Worm (Caenorhabditis elegans): ENCODE results near the gene Y55F3BL.4.

The Y55F3BL.4 gene

DNA sequence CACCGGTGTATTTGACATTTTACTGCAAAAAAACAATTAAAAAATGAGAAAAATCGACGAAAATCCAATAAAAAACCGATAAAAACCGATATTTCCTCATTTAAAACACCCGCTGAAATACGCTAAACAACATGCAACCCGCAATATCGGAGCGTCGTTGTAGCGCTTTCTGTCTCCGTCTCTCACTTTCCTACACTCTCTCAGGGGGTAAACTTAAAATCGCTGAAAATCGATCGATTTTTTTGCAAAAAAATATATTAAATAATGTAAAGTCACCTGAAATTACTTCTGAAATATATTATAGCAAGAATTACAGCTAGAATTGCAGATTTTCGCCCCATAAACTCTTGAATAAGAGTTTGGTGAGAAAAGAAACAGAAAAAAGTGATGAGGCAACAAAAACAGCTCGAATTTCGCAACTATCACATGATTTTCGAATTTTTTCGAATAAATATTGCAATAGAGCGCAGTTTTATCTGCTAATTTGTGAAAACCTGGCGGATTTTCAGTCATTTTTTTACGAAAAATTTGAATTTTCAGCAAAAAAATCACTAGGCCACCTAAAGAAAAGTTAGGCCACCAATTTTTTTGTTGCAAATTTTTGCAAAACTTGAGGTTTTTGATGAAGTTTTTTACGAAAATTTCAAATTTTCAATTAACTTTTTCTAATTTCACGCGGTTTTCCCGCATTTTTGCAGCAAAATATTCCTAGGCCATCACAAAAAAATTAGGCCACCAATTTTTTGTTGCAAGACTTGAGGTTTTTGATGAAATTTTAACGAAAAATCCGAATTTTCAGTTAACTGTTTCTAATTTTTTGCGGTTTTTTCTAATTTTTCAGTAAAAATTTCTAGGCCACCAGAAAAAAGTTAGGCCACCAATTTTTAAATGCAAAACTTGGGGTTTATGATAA, 49.7 kb downstream of the Y55F3BL.4 start, which contains the start of the genes lem-4 and Y55F3BR.11 (continued):
- TF ChIP-seq nhr-77 (tag; optimal IDR thresholded peaks at IDR 0.05) (no peak), nhr-90 (tag; optimal IDR thresholded peaks at IDR 0.05; ENCODE audit: poor library complexity) (peak; percentile 73), dpl-1 (GFP tag; optimal IDR thresholded peaks at IDR 0.05) (peak; percentile 91 to 95 (median 95)), hlh-4 (tag; optimal IDR thresholded peaks at IDR 0.05) (no peak), ets-5 (GFP tag; IDR thresholded peaks at IDR 0.05) (no peak), nhr-237 (tag; optimal IDR thresholded peaks at IDR 0.05) (peak; percentile 1), alr-1 (tag; optimal IDR thresholded peaks at IDR 0.05; ENCODE audit: borderline replicate concordance) (no peak), Y116A8C.19 (tag; optimal IDR thresholded peaks at IDR 0.05; ENCODE audit: borderline replicate concordance) (no peak), ztf-4 (tag; optimal IDR thresholded peaks at IDR 0.05) (no peak), grh-1 (GFP tag; IDR thresholded peaks at IDR 0.05) (peak; percentile 51), aly-2 (tag; optimal IDR thresholded peaks at IDR 0.05) (no peak), zag-1 (tag; optimal IDR thresholded peaks at IDR 0.05) (no peak), nhr-19 (GFP tag; conservative IDR thresholded peaks at IDR 0.05) (peak; percentile 75), dsc-1 (tag; optimal IDR thresholded peaks at IDR 0.05) (peak; percentile 69), elt-3 (tag; optimal IDR thresholded peaks at IDR 0.05) (peak in 1 of 6 experiments; percentile 32), irx-1 (tag; optimal IDR thresholded peaks at IDR 0.05) (peak; percentile 19), ceh-88 (GFP tag; IDR thresholded peaks at IDR 0.05) (no peak), nhr-84 (tag; optimal IDR thresholded peaks at IDR 0.05) (no peak), vab-15 (tag; optimal IDR thresholded peaks at IDR 0.05) (no peak), nhr-11 (tag; optimal IDR thresholded peaks at IDR 0.05) (peak; percentile 5), elt-2 (tag; optimal IDR thresholded peaks at IDR 0.05) (peak; percentile 48), mdl-1 (tag; optimal IDR thresholded peaks at IDR 0.05) (peak in 1 of 2 experiments; percentile 54), hpl-2 (GFP tag; optimal IDR thresholded peaks at IDR 0.05) (no peak), efl-3 (GFP tag; optimal IDR thresholded peaks at IDR 0.05) (no peak), unc-130 (tag; optimal IDR thresholded peaks at IDR 0.05) (peak; percentile 77), nhr-20 (tag; optimal IDR thresholded peaks at IDR 0.05) (peak; percentile 62), sox-4 (tag; optimal IDR thresholded peaks at IDR 0.05) (peak; percentile 42), ceh-82 (tag; optimal IDR thresholded peaks at IDR 0.05) (peak; percentile 30 to 66 (median 48)), swsn-7 (tag; optimal IDR thresholded peaks at IDR 0.05) (peak; percentile 80), blmp-1 (tag; optimal IDR thresholded peaks at IDR 0.05) (peak; percentile 31), lin-14 (GFP tag; optimal IDR thresholded peaks at IDR 0.05) (peak; percentile 23), lin-13 (GFP tag; optimal IDR thresholded peaks at IDR 0.05) (peak; percentile 45), ama-1 (optimal IDR thresholded peaks at IDR 0.05) (peak; percentile 53), unc-86 (tag; optimal IDR thresholded peaks at IDR 0.05) (peak; percentile 62), ceh-8 (GFP tag; optimal IDR thresholded peaks at IDR 0.05) (peak; percentile 44), mab-9 (GFP tag; IDR thresholded peaks at IDR 0.05) (0 out of 2 replicates have a peak, but pooled peaks have one; percentile 23), C16A3.4 (tag; optimal IDR thresholded peaks at IDR 0.05) (peak; percentile 66), ceh-63 (GFP tag; optimal IDR thresholded peaks at IDR 0.05) (no peak), nhr-85 (tag) (peak; percentile 81)

DNA sequence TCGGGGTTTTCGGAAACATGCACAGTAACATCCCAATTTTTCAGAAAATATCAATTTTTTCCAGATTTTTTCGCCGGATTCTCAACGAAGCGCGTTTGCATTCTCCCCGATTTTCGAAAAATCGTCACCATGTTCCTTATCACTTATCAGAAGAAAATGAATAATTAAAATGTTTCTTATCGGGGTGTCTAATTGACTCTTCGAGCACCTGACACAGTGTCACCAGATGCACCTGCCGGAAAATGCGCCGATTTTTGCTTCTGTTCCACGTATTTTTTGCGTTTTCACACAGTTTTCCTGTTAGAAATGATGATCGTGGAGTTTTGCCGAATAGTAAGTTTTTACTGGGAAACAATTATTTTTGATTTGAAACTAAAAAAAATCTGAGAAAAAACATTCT, 50.6 kb downstream of the Y55F3BL.4 start:
- TF ChIP-seq efl-1 (optimal IDR thresholded peaks at IDR 0.05), result no peak
- peak in 1 of 2 experiments; percentile 85 for TF ChIP-seq efl-1 (GFP tag; optimal IDR thresholded peaks at IDR 0.05 in 1 of 2)
- no peak for TF ChIP-seq unc-130 (tag; optimal IDR thresholded peaks at IDR 0.05)
- TF ChIP-seq lin-35 (GFP tag; optimal IDR thresholded peaks at IDR 0.05), result peak in 1 of 2 experiments; percentile 10
- TF ChIP-seq aly-2 (tag; optimal IDR thresholded peaks at IDR 0.05), result no peak
- TF ChIP-seq zag-1 (tag; optimal IDR thresholded peaks at IDR 0.05), result no peak
- TF ChIP-seq elt-2 (tag; optimal IDR thresholded peaks at IDR 0.05), result peak; percentile 21
